Worm (Caenorhabditis elegans) whole organism, L1 larva: ENCODE measurements around the gene tebp-1.
A peak's percentile ranks its signal among the peaks of the same experiment; 100 is the strongest.

Source experiments
- aha-1 ChIP-seq: fragments of 150-350 bp; optimal IDR thresholded peaks from 2 replicates; lab custom pipeline; 2014; ENCODE audit warnings: missing biosample characterization, missing genetic modification characterization
- ama-1 ChIP-seq: fragments of 150-350 bp; optimal IDR thresholded peaks from 2 replicates; lab custom pipeline; 2014
- ceh-63 ChIP-seq: fragments of 200-800 bp; sonication (Bioruptor generic); optimal IDR thresholded peaks from 2 replicates; lab custom pipeline; 2018; ENCODE audit warnings: mild to moderate bottlenecking, missing genetic modification characterization, missing compliant biosample characterization
- ceh-8 ChIP-seq: fragments of 200-800 bp; sonication (Bioruptor generic); optimal IDR thresholded peaks from 2 replicates; lab custom pipeline; 2018; ENCODE audit warnings: mild to moderate bottlenecking, missing genetic modification characterization, moderate library complexity, missing compliant biosample characterization
- ceh-82 ChIP-seq, 3 experiments: fragments of 150-350 bp in 1 of 3; sonication (generic microtip) in 2 of 3; optimal IDR thresholded peaks; 2 replicates each; lab custom pipeline; 2014 to 2017; ENCODE audit warnings: missing biosample characterization in 3 of 3, missing genetic modification characterization in 3 of 3
- efl-3 ChIP-seq: fragments of 200-800 bp; sonication (Bioruptor generic); optimal IDR thresholded peaks from 2 replicates; lab custom pipeline; 2018; ENCODE audit warnings: mild to moderate bottlenecking, missing genetic modification characterization, missing compliant biosample characterization
- egl-27 ChIP-seq, 2 experiments: fragments of 150-350 bp in 1 of 2; sonication (generic microtip); optimal IDR thresholded peaks; 3 replicates each; lab custom pipeline; 2017 to 2018; ENCODE audit warnings: missing biosample characterization in 2 of 2, missing genetic modification characterization in 2 of 2, missing genetic modification reagents in 2 of 2
- elt-3 ChIP-seq, 6 experiments: fragments of 150-350 bp in 1 of 6; sonication (generic microtip); optimal IDR thresholded peaks; 2 replicates each; lab custom pipeline; 2017 to 2018; ENCODE audit warnings: missing biosample characterization in 6 of 6, missing genetic modification characterization in 6 of 6, inconsistent platforms in 1 of 6
- fkh-8 ChIP-seq: sonication (generic microtip); optimal IDR thresholded peaks from 2 replicates; lab custom pipeline; 2016; ENCODE audit warnings: mild to moderate bottlenecking, missing genetic modification characterization, missing compliant biosample characterization
- grh-1 ChIP-seq: fragments of 200-800 bp; sonication (Bioruptor generic); IDR thresholded peaks from 2 replicates; pipeline ENCODE4 v1.3.6; 2022; ENCODE audit warnings: missing genetic modification reagents, missing genetic modification characterization, missing compliant biosample characterization
- hlh-17 ChIP-seq: fragments of 200-800 bp; sonication (Bioruptor generic); optimal IDR thresholded peaks from 2 replicates; lab custom pipeline; 2018; ENCODE audit warnings: missing genetic modification characterization, mild to moderate bottlenecking, missing compliant biosample characterization, moderate library complexity, borderline replicate concordance
- hlh-4 ChIP-seq: sonication (generic microtip); optimal IDR thresholded peaks from 2 replicates; lab custom pipeline; 2016; ENCODE audit warnings: mild to moderate bottlenecking, missing genetic modification characterization, missing compliant biosample characterization
- hpl-2 ChIP-seq: fragments of 150-350 bp; optimal IDR thresholded peaks from 2 replicates; lab custom pipeline; 2014; ENCODE audit warnings: missing biosample characterization, missing genetic modification reagents, missing genetic modification characterization
- jun-1 ChIP-seq: fragments of 150-350 bp; optimal IDR thresholded peaks from 2 replicates; lab custom pipeline; 2014; ENCODE audit warnings: missing biosample characterization, missing genetic modification reagents, missing genetic modification characterization
- lin-13 ChIP-seq: fragments of 150-350 bp; optimal IDR thresholded peaks from 2 replicates; lab custom pipeline; 2014; ENCODE audit warnings: missing biosample characterization, missing genetic modification reagents, missing genetic modification characterization
- lin-39 ChIP-seq: fragments of 150-350 bp; optimal IDR thresholded peaks from 2 replicates; lab custom pipeline; 2014; ENCODE audit warnings: missing biosample characterization, missing genetic modification reagents, missing genetic modification characterization
- mab-9 ChIP-seq: fragments of 200-800 bp; sonication (Bioruptor generic); IDR thresholded peaks from 2 replicates; pipeline ENCODE4 v1.3.6; 2022; ENCODE audit warnings: missing genetic modification reagents, missing genetic modification characterization, missing compliant biosample characterization
- mep-1 ChIP-seq: fragments of 150-350 bp; optimal IDR thresholded peaks from 2 replicates; lab custom pipeline; 2014; ENCODE audit warnings: missing biosample characterization, missing genetic modification characterization
- nhr-19 ChIP-seq: fragments of 200-800 bp; sonication (Bioruptor generic); conservative IDR thresholded peaks from 2 replicates; pipeline ENCODE4 v1.3.6; 2022; ENCODE audit warnings: missing genetic modification characterization, missing compliant biosample characterization
- nhr-20 ChIP-seq: sonication (generic microtip); optimal IDR thresholded peaks from 2 replicates; lab custom pipeline; 2016; ENCODE audit warnings: mild to moderate bottlenecking, missing genetic modification characterization, missing compliant biosample characterization
- nhr-47 ChIP-seq: sonication (generic microtip); optimal IDR thresholded peaks from 2 replicates; lab custom pipeline; 2016; ENCODE audit warnings: mild to moderate bottlenecking, missing genetic modification characterization, moderate library complexity, missing compliant biosample characterization
- nhr-71 ChIP-seq: sonication (generic microtip); optimal IDR thresholded peaks from 2 replicates; lab custom pipeline; 2016; ENCODE audit warnings: mild to moderate bottlenecking, missing genetic modification characterization, moderate library complexity, missing compliant biosample characterization
- nhr-85 ChIP-seq: sonication (generic microtip); peaks from one replicate; lab custom pipeline; 2016; ENCODE audit warnings: missing genetic modification characterization, inconsistent platforms, missing compliant biosample characterization
- nhr-90 ChIP-seq: sonication (generic microtip); optimal IDR thresholded peaks from 2 replicates; lab custom pipeline; 2016; ENCODE audit warnings: mild to moderate bottlenecking, missing genetic modification characterization, missing compliant biosample characterization; ENCODE audit not compliant: poor library complexity
- pqm-1 ChIP-seq: sonication (generic microtip); optimal IDR thresholded peaks from 3 replicates; lab custom pipeline; 2017; ENCODE audit warnings: missing biosample characterization, missing genetic modification characterization
- skn-1 ChIP-seq: fragments of 150-350 bp; optimal IDR thresholded peaks from 2 replicates; lab custom pipeline; 2014; ENCODE audit warnings: missing biosample characterization, missing genetic modification characterization
- sup-37 ChIP-seq: fragments of 200-800 bp; sonication (Bioruptor generic); optimal IDR thresholded peaks from 2 replicates; lab custom pipeline; 2018; ENCODE audit warnings: mild to moderate bottlenecking, missing genetic modification characterization, missing compliant biosample characterization
- unc-130 ChIP-seq: fragments of 150-350 bp; optimal IDR thresholded peaks from 2 replicates; lab custom pipeline; 2017; ENCODE audit warnings: missing biosample characterization, missing genetic modification characterization, inconsistent platforms
- xbp-1 ChIP-seq: sonication (generic microtip); optimal IDR thresholded peaks from 2 replicates; lab custom pipeline; 2016; ENCODE audit warnings: missing genetic modification characterization, missing compliant biosample characterization
- ztf-4 ChIP-seq: fragments of 150-350 bp; optimal IDR thresholded peaks from 2 replicates; lab custom pipeline; 2014; ENCODE audit warnings: missing biosample characterization, missing genetic modification characterization

Gene tebp-1

ce11 chrII:14404741-14405488 is 43.1 kb downstream of the tebp-1 start (continued):
- TF ChIP-seq efl-3 (GFP tag; lab: Kevin White, UChicago) (peak; percentile 55), pqm-1 (tag; lab: Kevin White, UChicago) (no peak), nhr-90 (tag; lab: Kevin White, UChicago) (peak; percentile 82), ztf-4 (tag; lab: Kevin White, UChicago) (peak; percentile 91), xbp-1 (tag; lab: Kevin White, UChicago) (peak; percentile 68), nhr-47 (peak; percentile 81), skn-1 (peak; percentile 25), nhr-85 (tag; lab: Kevin White, UChicago) (peak; percentile 92), nhr-19 (GFP tag; lab: Robert Waterston, UW) (peak; percentile 77), lin-39 (peak; percentile 47), unc-130 (tag; lab: Kevin White, UChicago) (no peak), egl-27 (tag; optimal IDR thresholded peaks at IDR 0.05; lab: Kevin White, UChicago) (no peak), nhr-20 (tag; lab: Kevin White, UChicago) (peak; percentile 82), aha-1 (tag; lab: Kevin White, UChicago) (peak; percentile 63), ceh-82 (tag; optimal IDR thresholded peaks at IDR 0.05; lab: Kevin White, UChicago) (peak; percentile 1 to 31 (median 14)), elt-3 (tag; optimal IDR thresholded peaks at IDR 0.05; lab: Kevin White, UChicago) (peak in 2 of 6 experiments; percentile 10 to 69)

ce11 chrII:14405489-14406059 is 43.8 kb downstream of the tebp-1 start:
- TF ChIP-seq hlh-4 (tag; lab: Kevin White, UChicago) (no peak), nhr-90 (tag; lab: Kevin White, UChicago) (no peak), ama-1 (lab: Kevin White, UChicago) (peak; percentile 13), grh-1 (GFP tag; lab: Robert Waterston, UW) (no peak), lin-13 (no peak), pqm-1 (tag; lab: Kevin White, UChicago) (no peak), hpl-2 (GFP tag; lab: Kevin White, UChicago) (no peak), sup-37 (GFP tag; lab: Kevin White, UChicago) (no peak), fkh-8 (tag; lab: Kevin White, UChicago) (no peak), jun-1 (tag; lab: Kevin White, UChicago) (no peak), mep-1 (tag; lab: Kevin White, UChicago) (peak; percentile 22), mab-9 (GFP tag; lab: Robert Waterston, UW) (no peak), nhr-71 (no peak), hlh-17 (GFP tag; lab: Kevin White, UChicago) (no peak), unc-130 (tag; lab: Kevin White, UChicago) (no peak)

- TF ChIP-seq nhr-19 (GFP tag; lab: Robert Waterston, UW) (no peak), ceh-8 (GFP tag; lab: Kevin White, UChicago) (no peak), ceh-63 (GFP tag; lab: Kevin White, UChicago) (no peak), elt-3 (tag; optimal IDR thresholded peaks at IDR 0.05; lab: Kevin White, UChicago) (no peak), skn-1 (no peak), mep-1 (tag; lab: Kevin White, UChicago) (peak; percentile 68)
Observed at ce11 chrII:14406117-14406935, 44.5 kb downstream of the tebp-1 start.
